Fruit fly (Drosophila melanogaster) whole organism, embryonic: Measurements from ENCODE around the gene Obp99d.

Source experiments
- BEAF-32 ChIP-seq: fragments of 200-800 bp; sonication (Bioruptor generic); optimal IDR thresholded peaks from 3 replicates; lab custom pipeline; 2017; ENCODE audit warnings: missing biosample characterization, missing genetic modification characterization, mild to moderate bottlenecking, moderate library complexity, missing genetic modification reagents
- Bgb ChIP-seq: fragments of 200-800 bp; sonication (Bioruptor generic); IDR thresholded peaks from 2 replicates; pipeline ENCODE4 v1.3.6; 2022; ENCODE audit warnings: missing biosample characterization, missing genetic modification characterization; ENCODE audit not compliant: partially characterized antibody
- CG10267 ChIP-seq: fragments of 200-800 bp; sonication (Bioruptor generic); optimal IDR thresholded peaks from 2 replicates; lab custom pipeline; 2018; ENCODE audit warnings: missing biosample characterization, mild to moderate bottlenecking, missing genetic modification characterization, moderate library complexity
- CG10462 ChIP-seq: fragments of 200-800 bp; sonication (Bioruptor generic); optimal IDR thresholded peaks from 2 replicates; lab custom pipeline; 2016; ENCODE audit warnings: missing biosample characterization, missing genetic modification characterization
- CG11560 ChIP-seq: fragments of 200-800 bp; sonication (Bioruptor generic); IDR thresholded peaks from 3 replicates; pipeline ENCODE4 v1.3.6; 2022; ENCODE audit warnings: missing biosample characterization, missing genetic modification characterization
- CG11723 ChIP-seq: fragments of 200-800 bp; sonication (Bioruptor generic); optimal IDR thresholded peaks from 2 replicates; lab custom pipeline; 2017; ENCODE audit warnings: missing biosample characterization, mild to moderate bottlenecking, missing genetic modification characterization
- CG12219 ChIP-seq: fragments of 200-800 bp; sonication (Bioruptor generic); optimal IDR thresholded peaks from 3 replicates; lab custom pipeline; 2018; ENCODE audit warnings: missing biosample characterization, mild to moderate bottlenecking, missing genetic modification characterization
- CG12236 ChIP-seq: fragments of 200-800 bp; sonication (Bioruptor generic); optimal IDR thresholded peaks from 2 replicates; lab custom pipeline; 2016; ENCODE audit warnings: missing biosample characterization, missing genetic modification characterization
- CG15073 ChIP-seq: fragments of 200-800 bp; sonication (Bioruptor generic); optimal IDR thresholded peaks from 2 replicates; lab custom pipeline; 2016; ENCODE audit warnings: missing biosample characterization, missing genetic modification characterization
- CG1603 ChIP-seq: fragments of 200-800 bp; sonication (Bioruptor generic); optimal IDR thresholded peaks from 2 replicates; lab custom pipeline; 2019; ENCODE audit warnings: missing biosample characterization, mild to moderate bottlenecking, missing genetic modification characterization, moderate library complexity
- CG18599 ChIP-seq: fragments of 200-800 bp; sonication (Bioruptor generic); optimal IDR thresholded peaks from 3 replicates; lab custom pipeline; 2017; ENCODE audit warnings: missing biosample characterization, missing genetic modification characterization, mild to moderate bottlenecking, moderate library complexity, missing genetic modification reagents
- CG2889 ChIP-seq: fragments of 200-800 bp; sonication (Bioruptor generic); IDR thresholded peaks from 3 replicates; pipeline ENCODE4 v1.3.6; 2022; ENCODE audit warnings: missing biosample characterization, missing genetic modification characterization
- CG31224 ChIP-seq: fragments of 200-800 bp; sonication (Bioruptor generic); IDR thresholded peaks from 2 replicates; pipeline ENCODE4 v1.3.6; 2022; ENCODE audit warnings: missing biosample characterization, missing genetic modification characterization
- CG3838 ChIP-seq: fragments of 200-800 bp; sonication (Bioruptor generic); optimal IDR thresholded peaks from 3 replicates; lab custom pipeline; 2016; ENCODE audit warnings: missing biosample characterization, missing genetic modification characterization
- CG42726 ChIP-seq: fragments of 200-800 bp; sonication (Bioruptor generic); IDR thresholded peaks from 2 replicates; pipeline ENCODE4 v1.3.6; 2022; ENCODE audit warnings: missing biosample characterization, missing genetic modification characterization; ENCODE audit not compliant: partially characterized antibody
- CG4820 ChIP-seq: fragments of 200-800 bp; sonication (Bioruptor generic); optimal IDR thresholded peaks from 3 replicates; lab custom pipeline; 2016; ENCODE audit warnings: missing biosample characterization, missing genetic modification characterization
- CG5245 ChIP-seq: fragments of 200-800 bp; sonication (Bioruptor generic); optimal IDR thresholded peaks from 3 replicates; lab custom pipeline; 2016; ENCODE audit warnings: missing biosample characterization, missing genetic modification characterization
- CG6791 ChIP-seq: fragments of 200-800 bp; sonication (Bioruptor generic); IDR thresholded peaks from 3 replicates; pipeline ENCODE4 v1.3.6; 2022; ENCODE audit warnings: missing biosample characterization, missing genetic modification characterization; ENCODE audit not compliant: partially characterized antibody
- CG9215 ChIP-seq: fragments of 200-800 bp; sonication (Bioruptor generic); IDR thresholded peaks from 2 replicates; pipeline ENCODE4 v1.3.6; 2022; ENCODE audit warnings: missing biosample characterization, missing genetic modification characterization
- CkIIα-i1 ChIP-seq: fragments of 200-800 bp; sonication (Bioruptor generic); IDR thresholded peaks from 2 replicates; pipeline ENCODE4 v1.3.6; 2022; ENCODE audit warnings: missing biosample characterization, missing genetic modification characterization
- Deaf1 ChIP-seq: fragments of 200-800 bp; optimal IDR thresholded peaks from 3 replicates; lab custom pipeline; 2019; ENCODE audit warnings: missing biosample characterization, mild to moderate bottlenecking, missing genetic modification characterization, moderate library complexity
- Dp ChIP-seq: fragments of 200-800 bp; sonication (Bioruptor generic); optimal IDR thresholded peaks from 2 replicates; lab custom pipeline; 2018; ENCODE audit warnings: missing biosample characterization, mild to moderate bottlenecking, missing genetic modification characterization, moderate library complexity
- HLH3B ChIP-seq: fragments of 200-800 bp; sonication (Bioruptor generic); IDR thresholded peaks from 2 replicates; pipeline ENCODE4 v1.3.6; 2022; ENCODE audit warnings: missing biosample characterization, missing genetic modification characterization
- Hand ChIP-seq: fragments of 200-800 bp; sonication (Bioruptor generic); optimal IDR thresholded peaks from 2 replicates; lab custom pipeline; 2017; ENCODE audit warnings: mild to moderate bottlenecking, missing biosample characterization, missing genetic modification reagents, missing genetic modification characterization
- Hr39 ChIP-seq: fragments of >200 bp; optimal IDR thresholded peaks from 2 replicates; lab custom pipeline; 2017
- Hr78 ChIP-seq, 2 experiments: fragments of 200-800 bp in 1 of 2; fragments of >200 bp in 1 of 2; sonication (Bioruptor generic) in 1 of 2; optimal IDR thresholded peaks; 2 replicates each; lab custom pipeline; 2017 to 2019; ENCODE audit warnings: missing biosample characterization in 2 of 2, missing genetic modification characterization in 2 of 2, mild to moderate bottlenecking in 1 of 2, moderate library complexity in 1 of 2
- Lhr ChIP-seq: fragments of 200-800 bp; sonication (Bioruptor generic); optimal IDR thresholded peaks from 3 replicates; lab custom pipeline; 2017; ENCODE audit warnings: mild to moderate bottlenecking, missing biosample characterization, missing genetic modification reagents, missing genetic modification characterization
- Neu2 ChIP-seq: fragments of 200-800 bp; sonication (Bioruptor generic); optimal IDR thresholded peaks from 3 replicates; lab custom pipeline; 2016; ENCODE audit warnings: missing biosample characterization, missing genetic modification characterization, borderline replicate concordance
- Poxn ChIP-seq: fragments of 200-800 bp; sonication (Bioruptor generic); IDR thresholded peaks from 2 replicates; pipeline ENCODE4 v1.3.6; 2022; ENCODE audit warnings: missing biosample characterization, missing genetic modification characterization
- Scr ChIP-seq: fragments of 200-800 bp; sonication (Bioruptor generic); IDR thresholded peaks from 2 replicates; pipeline ENCODE4 v1.3.6; 2022; ENCODE audit warnings: missing biosample characterization, missing genetic modification characterization; ENCODE audit not compliant: partially characterized antibody
- Sry-β ChIP-seq: fragments of 200-800 bp; sonication (Bioruptor generic); optimal IDR thresholded peaks from 2 replicates; lab custom pipeline; 2018; ENCODE audit warnings: missing biosample characterization, mild to moderate bottlenecking, missing genetic modification characterization, moderate library complexity
- Vsx1 ChIP-seq: fragments of 200-800 bp; sonication (Bioruptor generic); optimal IDR thresholded peaks from 2 replicates; lab custom pipeline; 2017; ENCODE audit warnings: missing biosample characterization, mild to moderate bottlenecking, missing genetic modification characterization, missing genetic modification reagents
- Xbp1 ChIP-seq: fragments of 200-800 bp; sonication (Bioruptor generic); optimal IDR thresholded peaks from 3 replicates; lab custom pipeline; 2016; ENCODE audit warnings: missing biosample characterization, mild to moderate bottlenecking, missing genetic modification characterization
- br ChIP-seq: fragments of >200 bp; optimal IDR thresholded peaks from 2 replicates; lab custom pipeline; 2017
- dimm ChIP-seq: fragments of 200-800 bp; sonication (Bioruptor generic); IDR thresholded peaks from 2 replicates; pipeline ENCODE4 v1.3.6; 2022; ENCODE audit warnings: missing biosample characterization, missing genetic modification characterization
- gsb ChIP-seq: fragments of 200-800 bp; sonication (Bioruptor generic); IDR thresholded peaks from 2 replicates; pipeline ENCODE4 v1.3.6; 2022; ENCODE audit warnings: missing biosample characterization, missing genetic modification characterization
- gt ChIP-seq: fragments of 200-800 bp; sonication (Bioruptor generic); IDR thresholded peaks from 2 replicates; pipeline ENCODE4 v1.3.6; 2022; ENCODE audit warnings: missing biosample characterization, missing genetic modification characterization
- ken ChIP-seq: fragments of 200-800 bp; sonication (Bioruptor generic); IDR thresholded peaks from 3 replicates; pipeline ENCODE4 v1.3.6; 2022; ENCODE audit warnings: missing biosample characterization, missing genetic modification characterization
- klu ChIP-seq: fragments of 200-800 bp; sonication (Bioruptor generic); IDR thresholded peaks from 2 replicates; pipeline ENCODE4 v1.3.6; 2022; ENCODE audit warnings: missing biosample characterization, missing genetic modification characterization
- luna ChIP-seq: fragments of 200-800 bp; sonication (Bioruptor generic); optimal IDR thresholded peaks from 2 replicates; lab custom pipeline; 2016; ENCODE audit warnings: missing biosample characterization, missing genetic modification characterization
- nerfin-1 ChIP-seq: fragments of 200-800 bp; sonication (Bioruptor generic); optimal IDR thresholded peaks from 3 replicates; lab custom pipeline; 2019; ENCODE audit warnings: missing biosample characterization, mild to moderate bottlenecking, missing genetic modification characterization, moderate library complexity
- nom ChIP-seq: fragments of 200-800 bp; sonication (Bioruptor generic); optimal IDR thresholded peaks from 2 replicates; lab custom pipeline; 2017; ENCODE audit warnings: missing biosample characterization, missing genetic modification characterization, mild to moderate bottlenecking, moderate library complexity, missing genetic modification reagents
- pfk ChIP-seq: fragments of 200-800 bp; sonication (Bioruptor generic); optimal IDR thresholded peaks from 2 replicates; lab custom pipeline; 2018; ENCODE audit warnings: missing biosample characterization, mild to moderate bottlenecking, missing genetic modification characterization, moderate library complexity
- pnt ChIP-seq: fragments of 200-800 bp; sonication (Bioruptor generic); optimal IDR thresholded peaks from 3 replicates; lab custom pipeline; 2016; ENCODE audit warnings: missing biosample characterization, missing genetic modification characterization
- scrt ChIP-seq: fragments of 200-800 bp; sonication (Bioruptor generic); optimal IDR thresholded peaks from 2 replicates; lab custom pipeline; 2018; ENCODE audit warnings: missing biosample characterization, mild to moderate bottlenecking, missing genetic modification characterization, moderate library complexity
- sob ChIP-seq: fragments of 200-800 bp; sonication (Bioruptor generic); IDR thresholded peaks from 2 replicates; pipeline ENCODE4 v1.3.6; 2022; ENCODE audit warnings: missing biosample characterization, missing genetic modification characterization
- toy ChIP-seq: fragments of 200-800 bp; sonication (Bioruptor generic); IDR thresholded peaks from 2 replicates; pipeline ENCODE4 v1.3.6; 2022; ENCODE audit warnings: missing biosample characterization, missing genetic modification characterization
- vfl ChIP-seq: fragments of 200-800 bp; sonication (Bioruptor generic); optimal IDR thresholded peaks from 2 replicates; lab custom pipeline; 2016; ENCODE audit warnings: missing biosample characterization, missing genetic modification characterization
- yki ChIP-seq: fragments of >200 bp; optimal IDR thresholded peaks from 3 replicates; lab custom pipeline; 2018
- zfh1 ChIP-seq: fragments of 200-800 bp; sonication (Bioruptor generic); IDR thresholded peaks from 3 replicates; pipeline ENCODE4 v1.3.6; 2022; ENCODE audit warnings: missing biosample characterization, missing genetic modification characterization

Obp99d gene

DNA sequence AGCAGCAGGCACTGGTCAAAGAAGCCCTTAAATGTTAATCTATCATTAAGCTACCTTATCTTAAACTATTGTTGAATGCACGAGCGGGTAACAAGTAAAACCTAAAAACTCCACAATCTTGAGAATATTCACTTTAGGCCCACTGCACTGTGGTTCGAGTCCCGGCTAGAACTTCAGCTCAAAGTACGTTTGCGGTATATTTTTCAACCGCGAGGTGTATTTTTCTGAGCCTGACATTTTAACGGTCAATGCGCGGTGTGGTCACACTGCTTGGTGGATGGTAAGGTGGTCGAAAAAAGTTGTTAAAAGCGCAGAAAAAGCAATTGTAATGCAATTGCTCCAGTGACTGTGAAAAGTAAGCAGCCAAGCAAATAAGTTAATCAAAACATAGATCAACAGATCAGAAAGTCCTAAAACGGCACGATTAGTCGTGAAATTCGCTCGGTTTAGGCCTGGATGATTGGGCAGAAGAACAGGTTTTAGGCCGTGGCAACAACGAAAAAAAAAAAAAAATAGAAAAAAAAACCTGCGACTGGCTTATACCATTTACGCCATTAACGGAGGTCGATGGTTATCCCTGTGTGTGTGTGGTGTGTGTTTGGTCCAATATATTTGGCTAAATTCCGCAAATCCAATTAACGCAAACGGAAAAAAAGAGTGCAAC is 11.4 kb downstream of the Obp99d start, which contains the start of gene Kul (continued):
- TF ChIP-seq HLH3B (peak; percentile 32; the same call in 1 of the 2 replicates), CkIIα-i1 (GFP tag; lab: Robert Waterston, UW) (no peak), dimm (GFP tag; lab: Robert Waterston, UW) (no peak), yki (no peak), BEAF-32 (GFP tag; lab: Kevin White, UChicago) (peak; percentile 30), CG1603 (tag; lab: Kevin White, UChicago) (peak; percentile 79), Neu2 (GFP tag; lab: Kevin White, UChicago) (no peak), br (lab: Kevin White, UChicago) (no peak), Sry-β (GFP tag; lab: Kevin White, UChicago) (no peak), nom (GFP tag; lab: Kevin White, UChicago) (peak; percentile 91), CG12219 (GFP tag; lab: Kevin White, UChicago) (no peak), pfk (GFP tag; lab: Kevin White, UChicago) (no peak), CG15073 (GFP tag; lab: Kevin White, UChicago) (no peak), CG12236 (GFP tag; lab: Kevin White, UChicago) (no peak), vfl (GFP tag; lab: Kevin White, UChicago) (no peak), ken (GFP tag; lab: Robert Waterston, UW) (no peak), nerfin-1 (no peak), CG2889 (no peak), gsb (GFP tag; lab: Robert Waterston, UW) (no peak), CG3838 (GFP tag; lab: Kevin White, UChicago) (no peak), klu (GFP tag; lab: Robert Waterston, UW) (no peak), scrt (GFP tag; lab: Kevin White, UChicago) (no peak), Deaf1 (tag; lab: Kevin White, UChicago) (no peak), Bgb (GFP tag; lab: Robert Waterston, UW) (peak; percentile 26; the same call in 1 of the 2 replicates), CG10462 (GFP tag; lab: Kevin White, UChicago) (no peak), CG11560 (tag; lab: Robert Waterston, UW) (no peak), toy (no peak), Poxn (GFP tag; lab: Robert Waterston, UW) (no peak), CG10267 (tag; lab: Kevin White, UChicago) (no peak), Xbp1 (GFP tag; lab: Kevin White, UChicago) (no peak), zfh1 (peak; percentile 64), luna (no peak), CG6791 (GFP tag; lab: Robert Waterston, UW) (peak; percentile 61; the same call in 1 of the 3 replicates), Hand (GFP tag; lab: Kevin White, UChicago) (no peak), CG9215 (GFP tag; lab: Robert Waterston, UW) (no peak; the same call in 1 of the 2 replicates), CG4820 (GFP tag; lab: Kevin White, UChicago) (no peak), CG18599 (GFP tag; lab: Kevin White, UChicago) (no peak), CG11723 (GFP tag; lab: Kevin White, UChicago) (no peak), CG31224 (GFP tag; lab: Robert Waterston, UW) (no peak), CG5245 (GFP tag; lab: Kevin White, UChicago) (no peak), Scr (GFP tag; lab: Robert Waterston, UW) (no peak; the same call in 1 of the 2 replicates), Hr78 (GFP tag; optimal IDR thresholded peaks at IDR 0.05; lab: Kevin White, UChicago) (no peak), pnt (peak; percentile 11), CG42726 (GFP tag; lab: Robert Waterston, UW) (no peak), sob (GFP tag; lab: Robert Waterston, UW) (peak; percentile 44), gt (GFP tag; lab: Robert Waterston, UW) (no peak), Vsx1 (GFP tag; lab: Kevin White, UChicago) (no peak), Dp (GFP tag; lab: Kevin White, UChicago) (peak; percentile 8), Hr39 (no peak), Lhr (GFP tag; lab: Kevin White, UChicago) (peak; percentile 50)
